Fruit fly (Drosophila melanogaster) whole organism, adult: ENCODE data around the gene CG11617.
A peak's percentile ranks its signal among the peaks of the same experiment; 100 is the strongest.

Source experiments
- CG14711 ChIP-seq: fragments of 200-800 bp; sonication (Bioruptor generic); optimal IDR thresholded peaks from 2 replicates; lab custom pipeline; 2018; ENCODE audit warnings: missing biosample characterization, mild to moderate bottlenecking, missing genetic modification characterization, moderate library complexity
- CG5204 ChIP-seq: fragments of 200-800 bp; sonication (Bioruptor generic); optimal IDR thresholded peaks from 2 replicates; lab custom pipeline; 2016; ENCODE audit warnings: missing biosample characterization, missing genetic modification characterization
- CG7045 ChIP-seq: fragments of 200-800 bp; sonication (Bioruptor generic); optimal IDR thresholded peaks from 2 replicates; lab custom pipeline; 2017; ENCODE audit warnings: missing biosample characterization, mild to moderate bottlenecking, missing genetic modification characterization
- CG7101 ChIP-seq: fragments of 200-800 bp; sonication (Bioruptor generic); optimal IDR thresholded peaks from 2 replicates; lab custom pipeline; 2018; ENCODE audit warnings: missing biosample characterization, mild to moderate bottlenecking, missing genetic modification characterization, moderate library complexity
- Clk ChIP-seq: fragments of 200-800 bp; sonication (Bioruptor generic); optimal IDR thresholded peaks from 2 replicates; lab custom pipeline; 2017; ENCODE audit warnings: missing biosample characterization, missing genetic modification characterization
- Hr96 ChIP-seq: fragments of 200-800 bp; sonication (Bioruptor generic); optimal IDR thresholded peaks from 2 replicates; lab custom pipeline; 2016; ENCODE audit warnings: missing biosample characterization, missing genetic modification characterization
- Mnt ChIP-seq: fragments of 200-800 bp; sonication (Bioruptor generic); optimal IDR thresholded peaks from 2 replicates; lab custom pipeline; 2016; ENCODE audit warnings: missing biosample characterization, mild to moderate bottlenecking, missing genetic modification characterization
- bab1 ChIP-seq: fragments of 200-800 bp; sonication (Bioruptor generic); optimal IDR thresholded peaks from 3 replicates; lab custom pipeline; 2019; ENCODE audit warnings: missing biosample characterization, mild to moderate bottlenecking, missing genetic modification characterization, moderate library complexity
- cic ChIP-seq: fragments of 200-800 bp; sonication (Bioruptor generic); optimal IDR thresholded peaks from 2 replicates; lab custom pipeline; 2017; ENCODE audit warnings: missing biosample characterization, mild to moderate bottlenecking, missing genetic modification characterization, moderate library complexity
- kay ChIP-seq: fragments of 200-800 bp; sonication (Bioruptor generic); peaks from one replicate; lab custom pipeline; 2016; ENCODE audit warnings: missing biosample characterization, missing genetic modification characterization, borderline replicate concordance
- ovo ChIP-seq: fragments of 200-800 bp; sonication (Bioruptor generic); optimal IDR thresholded peaks from 2 replicates; lab custom pipeline; 2016; ENCODE audit warnings: missing biosample characterization, missing genetic modification characterization

DNA sequence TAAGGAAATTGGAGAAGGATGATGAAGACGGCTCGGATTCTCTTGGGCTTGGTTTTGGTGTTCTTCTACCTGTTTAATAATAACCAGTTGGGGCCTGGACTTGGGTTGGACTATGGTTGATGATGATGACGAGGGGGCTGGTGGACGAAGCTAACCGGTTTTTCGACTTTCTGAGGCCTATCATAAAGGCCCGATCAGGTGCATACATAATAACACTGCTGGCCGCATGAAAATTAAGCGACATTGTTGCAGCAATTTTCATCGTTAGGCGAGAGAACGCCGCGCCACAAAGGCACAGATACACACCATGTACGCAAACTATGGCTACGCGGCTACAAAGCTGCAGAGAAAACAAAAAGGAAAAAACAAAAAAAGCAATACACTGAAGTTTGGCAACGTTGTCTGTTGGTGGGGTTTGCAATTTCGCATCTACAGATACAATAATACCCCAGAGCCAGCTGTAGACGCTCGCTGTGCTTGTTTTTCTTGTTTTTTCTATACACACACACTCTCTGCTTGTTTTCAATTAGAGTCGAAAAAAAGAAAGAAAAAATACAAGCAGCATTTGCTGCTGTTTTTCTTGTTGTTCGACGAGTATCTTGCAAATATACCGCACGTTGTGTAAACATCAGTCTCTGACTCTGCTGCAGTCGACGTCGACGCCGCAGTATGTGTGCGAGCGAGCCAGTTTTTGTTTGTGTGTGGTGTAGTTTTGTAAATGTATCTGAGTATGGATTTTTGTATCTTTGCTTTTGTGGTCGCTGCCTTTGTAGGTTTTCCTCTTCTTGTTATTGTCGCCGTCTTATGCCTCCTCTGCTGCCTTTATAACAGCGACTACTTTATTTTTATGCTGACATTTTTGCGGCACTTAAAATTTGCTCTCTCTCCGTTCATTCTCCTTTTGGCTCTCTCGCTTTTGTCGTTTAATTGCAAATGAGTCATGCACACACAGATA is 40.7 kb downstream of the CG11617 start:
- peak; percentile 99 for TF ChIP-seq ovo (GFP tag; lab: Kevin White, UChicago)
- TF ChIP-seq Hr96 (GFP tag; lab: Kevin White, UChicago): peak; percentile 95
- peak; percentile 100 for TF ChIP-seq kay (GFP tag; lab: Kevin White, UChicago)
- peak; percentile 99 for TF ChIP-seq CG7045 (GFP tag; lab: Kevin White, UChicago)
- peak; percentile 86 for TF ChIP-seq CG14711 (tag; lab: Kevin White, UChicago)
- TF ChIP-seq cic: peak; percentile 100
- TF ChIP-seq CG5204 (GFP tag; lab: Kevin White, UChicago): peak; percentile 95
- peak; percentile 96 for TF ChIP-seq CG7101 (tag; lab: Kevin White, UChicago)
- peak; percentile 100 for TF ChIP-seq Clk (GFP tag; lab: Kevin White, UChicago)
- peak; percentile 98 for TF ChIP-seq bab1 (GFP tag; lab: Kevin White, UChicago)
- peak; percentile 98 for TF ChIP-seq Mnt (GFP tag; lab: Kevin White, UChicago)
